Worm (Caenorhabditis elegans): ENCODE data around the gene mpz-6.

ce11 chrII:9372393-9372792, 34.5 kb downstream of the mpz-6 start, which contains the start of gene C06C3.3:
- TF ChIP-seq syd-9 (tag; optimal IDR thresholded peaks at IDR 0.05) (no peak), ama-1 (optimal IDR thresholded peaks at IDR 0.05) (no peak), ceh-2 (tag; optimal IDR thresholded peaks at IDR 0.05) (no peak), K02D7.2 (tag; optimal IDR thresholded peaks at IDR 0.05) (no peak), rnt-1 (tag; optimal IDR thresholded peaks at IDR 0.05) (no peak), lin-11 (tag; optimal IDR thresholded peaks at IDR 0.05) (no peak), tbx-2 (tag; optimal IDR thresholded peaks at IDR 0.05) (no peak), ets-4 (tag; optimal IDR thresholded peaks at IDR 0.05) (no peak)
